Worm (Caenorhabditis elegans): ENCODE data around the gene syf-2.

DNA sequence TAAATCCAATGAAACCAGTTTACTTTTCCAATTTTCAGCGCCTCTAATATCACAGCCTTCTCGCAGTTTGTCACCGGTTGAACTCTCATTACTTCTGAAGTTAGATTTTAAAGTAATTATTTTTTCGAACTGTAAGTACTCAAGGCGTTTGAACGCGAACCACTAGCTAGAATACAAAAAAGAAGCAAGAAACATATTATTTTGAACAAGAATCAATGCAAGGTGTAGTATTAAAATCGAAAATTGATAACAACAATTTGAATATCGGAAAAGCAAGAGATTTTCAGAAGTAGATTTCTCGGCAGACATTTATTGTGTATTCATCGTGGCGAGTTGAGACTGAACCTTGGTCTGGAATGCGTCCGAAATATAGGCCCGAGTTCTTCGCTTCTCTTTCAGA, 36.1 kb upstream of the syf-2 start, which contains the start of gene exos-9:
- TF ChIP-seq ets-7 (tag; optimal IDR thresholded peaks at IDR 0.05) (no peak), hnd-1 (tag; optimal IDR thresholded peaks at IDR 0.05) (no peak), scrt-1 (GFP tag; IDR thresholded peaks at IDR 0.05) (no peak), ceh-36 (tag; optimal IDR thresholded peaks at IDR 0.05) (no peak), hmbx-1 (tag; optimal IDR thresholded peaks at IDR 0.05) (no peak), ama-1 (optimal IDR thresholded peaks at IDR 0.05) (no peak), flt-1 (GFP tag; IDR thresholded peaks at IDR 0.05) (no peak), hmg-4 (GFP tag; optimal IDR thresholded peaks at IDR 0.05) (no peak), tra-4 (tag; optimal IDR thresholded peaks at IDR 0.05) (no peak), tbx-37 (GFP tag; conservative IDR thresholded peaks at IDR 0.05) (no peak), F13C5.2 (tag; optimal IDR thresholded peaks at IDR 0.05) (no peak), tbx-11 (GFP tag; IDR thresholded peaks at IDR 0.05) (no peak)
